Worm (Caenorhabditis elegans): ENCODE measurements around the gene col-41.

Gene col-41

DNA sequence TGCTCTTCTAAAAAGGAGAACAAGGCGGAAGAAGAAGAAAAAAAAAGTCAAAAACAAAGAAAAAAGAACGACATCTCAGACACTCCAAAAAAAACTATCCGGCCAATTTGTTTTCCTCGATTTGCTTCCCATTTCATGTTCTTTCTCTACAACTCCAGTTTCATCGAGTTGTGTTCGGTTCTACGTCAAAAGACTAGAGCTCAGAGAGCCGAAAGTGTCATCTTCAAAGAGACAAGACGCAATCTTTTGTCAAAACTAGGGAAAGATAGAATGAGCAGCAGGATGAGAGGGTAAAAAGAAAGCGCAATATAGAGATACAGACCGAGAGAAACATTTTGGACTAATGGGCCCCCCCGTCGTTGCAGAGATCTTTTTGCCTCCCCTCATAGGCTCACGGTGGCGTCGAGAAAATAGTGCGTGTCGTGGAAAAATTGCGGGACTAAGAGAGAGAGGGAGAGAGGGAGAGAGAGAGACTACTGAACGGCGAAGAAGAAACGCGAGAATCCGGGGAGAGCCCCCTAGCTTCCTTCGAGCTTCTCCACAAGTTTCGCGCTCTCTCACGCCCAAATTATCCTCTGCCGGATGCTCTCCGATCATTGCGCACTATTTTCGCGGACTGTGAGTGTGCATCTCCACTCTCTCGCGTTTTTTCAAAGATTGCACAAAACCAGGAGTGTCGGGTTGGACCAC, 12.8 kb upstream of the col-41 start (continued):
- no peak for TF ChIP-seq C06A6.2 (GFP tag; conservative IDR thresholded peaks at IDR 0.05)
- TF ChIP-seq Y53F4B.3 (GFP tag; IDR thresholded peaks at IDR 0.05) = no peak
- no peak for TF ChIP-seq Y56A3A.18 (GFP tag; IDR thresholded peaks at IDR 0.05)
- no peak for TF ChIP-seq F55B11.4 (tag; optimal IDR thresholded peaks at IDR 0.05; ENCODE audit: borderline replicate concordance, insufficient read depth)
- TF ChIP-seq ama-1 (optimal IDR thresholded peaks at IDR 0.05) = no peak
- no peak for TF ChIP-seq ama-1 (GFP tag; optimal IDR thresholded peaks at IDR 0.05)
- no peak for TF ChIP-seq snpc-4 (GFP tag; optimal IDR thresholded peaks at IDR 0.05)
- TF ChIP-seq snpc-4 (tag; optimal IDR thresholded peaks at IDR 0.05) = peak in 1 of 4 experiments; percentile 9

- TF ChIP-seq egl-18 (GFP tag; IDR thresholded peaks at IDR 0.05) (no peak), madf-3 (GFP tag; IDR thresholded peaks at IDR 0.05) (no peak), hmg-20 (GFP tag; IDR thresholded peaks at IDR 0.05) (no peak), gei-17 (GFP tag; optimal IDR thresholded peaks at IDR 0.05) (no peak), mes-4 (tag; optimal IDR thresholded peaks at IDR 0.05) (no peak), ZK185.1 (tag; optimal IDR thresholded peaks at IDR 0.05; ENCODE audit: poor library complexity, severe bottlenecking) (no peak), akir-1 (GFP tag; optimal IDR thresholded peaks at IDR 0.05) (no peak)
Measured at ce11 chrX:15188510-15188909, 12.2 kb upstream of the col-41 start.

- TF ChIP-seq tlf-1 (GFP tag; optimal IDR thresholded peaks at IDR 0.05) = peak; percentile 26
- TF ChIP-seq repo-1 (tag; optimal IDR thresholded peaks at IDR 0.05) = peak; percentile 76
- TF ChIP-seq nhr-80 (tag; optimal IDR thresholded peaks at IDR 0.05) = peak; percentile 93
- TF ChIP-seq ceh-27 (GFP tag; optimal IDR thresholded peaks at IDR 0.05) = peak; percentile 88
- TF ChIP-seq ets-4 (GFP tag; optimal IDR thresholded peaks at IDR 0.05) = peak; percentile 89
- TF ChIP-seq T07F8.4 (tag; optimal IDR thresholded peaks at IDR 0.05) = no peak
- TF ChIP-seq zfh-2 (GFP tag; conservative IDR thresholded peaks at IDR 0.05) = peak; percentile 97
- peak; percentile 60 to 73 for TF ChIP-seq let-607 (tag; optimal IDR thresholded peaks at IDR 0.05)
- TF ChIP-seq tbp1 (GFP tag; optimal IDR thresholded peaks at IDR 0.05) = peak; percentile 57
- TF ChIP-seq rcor-1 (GFP tag; IDR thresholded peaks at IDR 0.05) = peak; percentile 76
- peak; percentile 70; the same call in 1 of the 2 replicates for TF ChIP-seq C06A6.2 (GFP tag; conservative IDR thresholded peaks at IDR 0.05)
- peak; percentile 69 for TF ChIP-seq F23B12.7 (tag; optimal IDR thresholded peaks at IDR 0.05; ENCODE audit: insufficient read depth)
- TF ChIP-seq attf-3 (GFP tag; conservative IDR thresholded peaks at IDR 0.05) = 0 out of 2 replicates have a peak, but pooled peaks have one; percentile 50
- TF ChIP-seq pbrm-1 (GFP tag; IDR thresholded peaks at IDR 0.05) = peak; percentile 88
- peak; percentile 75 for TF ChIP-seq chd-7 (tag; optimal IDR thresholded peaks at IDR 0.05)
- TF ChIP-seq sea-2 (GFP tag; IDR thresholded peaks at IDR 0.05) = no peak
- TF ChIP-seq lin-26 (GFP tag; IDR thresholded peaks at IDR 0.05) = peak; percentile 69
- 0 out of 2 replicates have a peak, but pooled peaks have one; percentile 52 for TF ChIP-seq hmg-20 (GFP tag; IDR thresholded peaks at IDR 0.05)
- no peak for TF ChIP-seq xnd-1 (tag; optimal IDR thresholded peaks at IDR 0.05)
- peak; percentile 61 for TF ChIP-seq hmg-1.2 (GFP tag; IDR thresholded peaks at IDR 0.05)
- peak; percentile 79; the same call in 1 of the 2 replicates for TF ChIP-seq egl-44 (GFP tag; IDR thresholded peaks at IDR 0.05)
- peak; percentile 92 for TF ChIP-seq dox-1 (GFP tag; IDR thresholded peaks at IDR 0.05)
- TF ChIP-seq ztf-22 (GFP tag; optimal IDR thresholded peaks at IDR 0.05) = peak; percentile 64
- peak; percentile 69; the same call in 1 of the 2 replicates for TF ChIP-seq let-526 (GFP tag; IDR thresholded peaks at IDR 0.05)
- no peak for TF ChIP-seq zim-3 (tag; optimal IDR thresholded peaks at IDR 0.05)
- TF ChIP-seq mcd-1 (GFP tag; IDR thresholded peaks at IDR 0.05) = peak; percentile 83
- TF ChIP-seq F22D6.2 (tag; optimal IDR thresholded peaks at IDR 0.05) = peak; percentile 6
- TF ChIP-seq madf-10 (tag; optimal IDR thresholded peaks at IDR 0.05) = peak; percentile 31
- TF ChIP-seq nfyb-1 (GFP tag; IDR thresholded peaks at IDR 0.05) = peak; percentile 86
- TF ChIP-seq lin-40 (tag; optimal IDR thresholded peaks at IDR 0.05) = peak; percentile 93
- TF ChIP-seq ztf-18 (tag; optimal IDR thresholded peaks at IDR 0.05) = peak; percentile 98
- no peak for TF ChIP-seq somi-1 (GFP tag; optimal IDR thresholded peaks at IDR 0.05)
Measured at ce11 chrX:15181454-15181853, 5.2 kb upstream of the col-41 start, which contains the start of gene pkhm-2. Gene pkhm-2 (minus strand): TSS chrX:15181465.

All from whole organism, young adult.